Worm (Caenorhabditis elegans): ENCODE data around the gene nrx-1.

Gene nrx-1

ce11 chrV:10802060-10802459 lies 22.8 kb upstream of the nrx-1 start (continued):
- TF ChIP-seq B0336.3 (GFP tag; IDR thresholded peaks at IDR 0.05) (no peak), B0261.1 (tag; optimal IDR thresholded peaks at IDR 0.05) (no peak), T07F8.4 (tag; optimal IDR thresholded peaks at IDR 0.05) (no peak), F39B2.1 (GFP tag; IDR thresholded peaks at IDR 0.05) (no peak), attf-5 (GFP tag; optimal IDR thresholded peaks at IDR 0.05) (no peak), B0019.2 (GFP tag; conservative IDR thresholded peaks at IDR 0.05) (no peak), cebp-1 (GFP tag; IDR thresholded peaks at IDR 0.05) (no peak), cebp-1 (tag; optimal IDR thresholded peaks at IDR 0.05) (peak; percentile 42), ztf-28 (GFP tag; IDR thresholded peaks at IDR 0.05) (no peak), Y95B8A.8 (GFP tag; IDR thresholded peaks at IDR 0.05) (no peak), hsf-1 (GFP tag; IDR thresholded peaks at IDR 0.05) (no peak), ceh-91 (GFP tag; IDR thresholded peaks at IDR 0.05) (no peak), F37B4.10 (GFP tag; IDR thresholded peaks at IDR 0.05) (no peak), ceh-27 (GFP tag; optimal IDR thresholded peaks at IDR 0.05) (no peak), rpc-1 (optimal IDR thresholded peaks at IDR 0.05) (no peak), rpc-1 (tag; optimal IDR thresholded peaks at IDR 0.05) (no peak), Y67H2A.10 (GFP tag; conservative IDR thresholded peaks at IDR 0.05) (no peak), pbrm-1 (GFP tag; IDR thresholded peaks at IDR 0.05) (no peak), lin-54 (GFP tag; optimal IDR thresholded peaks at IDR 0.05) (peak; percentile 41), ceh-79 (tag; optimal IDR thresholded peaks at IDR 0.05) (no peak), athp-1 (tag; optimal IDR thresholded peaks at IDR 0.05) (no peak), ceh-100 (GFP tag; IDR thresholded peaks at IDR 0.05) (no peak), ztf-22 (GFP tag; optimal IDR thresholded peaks at IDR 0.05) (peak; percentile 90), hrde-1 (tag; optimal IDR thresholded peaks at IDR 0.05; ENCODE audit: borderline replicate concordance) (no peak), attf-3 (GFP tag; conservative IDR thresholded peaks at IDR 0.05) (no peak), hmg-20 (GFP tag; IDR thresholded peaks at IDR 0.05) (no peak), fkh-3 (tag; optimal IDR thresholded peaks at IDR 0.05) (no peak), nhr-179 (tag; optimal IDR thresholded peaks at IDR 0.05) (no peak), pha-4 (tag; optimal IDR thresholded peaks at IDR 0.05) (peak; percentile 46), nhr-90 (tag; optimal IDR thresholded peaks at IDR 0.05) (no peak), D2030.7 (GFP tag; IDR thresholded peaks at IDR 0.05) (no peak), nfya-2 (GFP tag; IDR thresholded peaks at IDR 0.05) (no peak), nfyb-1 (GFP tag; IDR thresholded peaks at IDR 0.05) (0 out of 2 replicates have a peak, but pooled peaks have one; percentile 17), repo-1 (tag; optimal IDR thresholded peaks at IDR 0.05) (no peak), zim-3 (tag; optimal IDR thresholded peaks at IDR 0.05) (no peak), tbp1 (GFP tag; optimal IDR thresholded peaks at IDR 0.05) (peak; percentile 40), gei-17 (GFP tag; optimal IDR thresholded peaks at IDR 0.05) (no peak), chd-7 (tag; optimal IDR thresholded peaks at IDR 0.05) (peak; percentile 8), atf-7 (tag; optimal IDR thresholded peaks at IDR 0.05) (peak; percentile 91)

- no peak for TF ChIP-seq egl-18 (GFP tag; IDR thresholded peaks at IDR 0.05)
- TF ChIP-seq dpl-1 (GFP tag; optimal IDR thresholded peaks at IDR 0.05): no peak
- TF ChIP-seq sea-2 (GFP tag; IDR thresholded peaks at IDR 0.05): no peak
- no peak for TF ChIP-seq Y53G8AR.9 (GFP tag; conservative IDR thresholded peaks at IDR 0.05)
- TF ChIP-seq lir-1 (GFP tag; conservative IDR thresholded peaks at IDR 0.05): no peak
- TF ChIP-seq D2030.7 (GFP tag; IDR thresholded peaks at IDR 0.05): no peak
- TF ChIP-seq ztf-26 (tag; optimal IDR thresholded peaks at IDR 0.05): no peak
- no peak for TF ChIP-seq snpc-4 (GFP tag; optimal IDR thresholded peaks at IDR 0.05)
- TF ChIP-seq snpc-4 (tag; optimal IDR thresholded peaks at IDR 0.05): no peak
- TF ChIP-seq F37B4.10 (GFP tag; IDR thresholded peaks at IDR 0.05): no peak
- TF ChIP-seq sptf-2 (GFP tag; optimal IDR thresholded peaks at IDR 0.05): no peak
- no peak for TF ChIP-seq egl-44 (GFP tag; IDR thresholded peaks at IDR 0.05)
- TF ChIP-seq ceh-91 (GFP tag; IDR thresholded peaks at IDR 0.05): no peak
- TF ChIP-seq lin-40 (tag; optimal IDR thresholded peaks at IDR 0.05): no peak
Measured at ce11 chrV:10804374-10804773, 20.4 kb upstream of the nrx-1 start, which contains the start of gene secs-1. TSS of gene secs-1 (minus strand) at chrV:10804474.
